Worm (Caenorhabditis elegans): ENCODE measurements around the gene efn-2.

efn-2 gene

ce11 chrIV:10545038-10545437 lies 31.1 kb upstream of the efn-2 start, which contains the start of gene T07G12.5:
TSS of gene T07G12.5 (minus strand) at chrIV:10545138.
- TF ChIP-seq fkh-2 (tag; optimal IDR thresholded peaks at IDR 0.05) (no peak), elt-2 (tag; optimal IDR thresholded peaks at IDR 0.05) (peak; percentile 40)

ce11 chrIV:10546589-10547136 lies 29.5 kb upstream of the efn-2 start, which contains the start of gene zim-1:
TSS of gene zim-1 (plus strand) at chrIV:10547086.
- TF ChIP-seq ceh-82 (tag; optimal IDR thresholded peaks at IDR 0.05) (no peak), zag-1 (tag; optimal IDR thresholded peaks at IDR 0.05) (no peak), aly-2 (tag; optimal IDR thresholded peaks at IDR 0.05) (no peak), unc-39 (tag; optimal IDR thresholded peaks at IDR 0.05) (no peak), unc-62 (GFP tag; optimal IDR thresholded peaks at IDR 0.05) (no peak), fkh-10 (GFP tag; optimal IDR thresholded peaks at IDR 0.05) (no peak), nhr-28 (tag; optimal IDR thresholded peaks at IDR 0.05) (no peak), ztf-11 (tag; optimal IDR thresholded peaks at IDR 0.05) (no peak), nhr-77 (tag; optimal IDR thresholded peaks at IDR 0.05) (no peak), pqm-1 (tag; optimal IDR thresholded peaks at IDR 0.05) (no peak), lin-39 (tag; optimal IDR thresholded peaks at IDR 0.05) (no peak), ztf-4 (tag; optimal IDR thresholded peaks at IDR 0.05) (no peak), nfya-1 (tag; optimal IDR thresholded peaks at IDR 0.05; ENCODE audit: insufficient read depth) (no peak)

DNA sequence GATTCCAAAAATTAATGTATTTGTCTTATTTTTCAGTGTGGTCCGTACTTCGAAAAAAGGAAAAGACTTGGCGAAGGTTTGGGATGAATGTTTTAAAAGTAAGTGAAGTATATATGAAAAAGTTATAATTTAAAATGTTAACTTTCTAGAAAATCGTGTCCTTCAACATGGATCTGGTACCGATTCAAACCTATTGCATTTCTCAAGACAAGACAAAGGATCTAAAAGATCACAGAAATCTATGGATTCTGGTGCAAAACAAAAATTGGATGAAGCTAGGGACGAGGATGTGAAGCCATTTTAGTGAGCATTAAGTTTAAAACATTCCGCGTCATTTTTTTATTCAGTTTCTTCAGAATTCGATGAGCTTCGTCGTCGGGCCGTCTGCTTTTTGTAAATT lies 21.2 kb upstream of the efn-2 start, which contains the start of gene zim-2:
Gene zim-2, plus strand, starts transcription at position 301 of the 400 bp plus-strand sequence.
- no peak for TF ChIP-seq fos-1 (tag; optimal IDR thresholded peaks at IDR 0.05)
- TF ChIP-seq tbx-2 (tag; optimal IDR thresholded peaks at IDR 0.05): no peak
- no peak for TF ChIP-seq ztf-4 (tag; optimal IDR thresholded peaks at IDR 0.05)
- TF ChIP-seq pha-4 (tag; optimal IDR thresholded peaks at IDR 0.05): no peak
- TF ChIP-seq nhr-76 (tag; optimal IDR thresholded peaks at IDR 0.05): no peak
- no peak for TF ChIP-seq elt-3 (tag; optimal IDR thresholded peaks at IDR 0.05)
- no peak for TF ChIP-seq jun-1 (tag; optimal IDR thresholded peaks at IDR 0.05)
- TF ChIP-seq ZK546.5 (tag; optimal IDR thresholded peaks at IDR 0.05): no peak
- no peak for TF ChIP-seq elt-1 (tag; optimal IDR thresholded peaks at IDR 0.05)
- TF ChIP-seq ceh-82 (tag; optimal IDR thresholded peaks at IDR 0.05): no peak
- no peak for TF ChIP-seq sea-2 (GFP tag; optimal IDR thresholded peaks at IDR 0.05)
- TF ChIP-seq aly-2 (tag; optimal IDR thresholded peaks at IDR 0.05): no peak
- TF ChIP-seq nhr-43 (tag; optimal IDR thresholded peaks at IDR 0.05; ENCODE audit: poor library complexity, severe bottlenecking): no peak
- TF ChIP-seq nhr-28 (tag; optimal IDR thresholded peaks at IDR 0.05): no peak

DNA sequence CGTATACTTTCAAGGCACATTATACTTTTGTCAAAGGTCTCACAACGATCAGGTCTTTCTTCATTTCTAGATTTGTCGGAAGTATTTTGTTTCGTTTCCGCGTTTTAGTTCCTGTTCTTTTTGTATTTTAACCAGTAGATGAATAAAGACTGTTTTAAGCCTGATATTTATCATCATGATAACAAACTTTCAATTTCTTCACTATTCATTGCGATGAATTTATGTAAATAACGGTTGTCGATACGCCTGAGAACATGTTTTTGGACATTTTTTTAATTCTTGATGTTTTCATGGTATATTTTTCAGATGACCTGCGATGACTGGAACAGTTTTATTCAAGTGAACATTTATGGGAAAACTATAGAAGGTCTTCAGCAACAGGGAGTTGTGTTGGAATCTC lies 17.7 kb upstream of the efn-2 start, which contains the start of gene zim-3:
Gene zim-3, plus strand, starts transcription at position 301 of the 400 bp plus-strand sequence.
- no peak for TF ChIP-seq lin-15B (tag; optimal IDR thresholded peaks at IDR 0.05)
- TF ChIP-seq nhr-28 (tag; optimal IDR thresholded peaks at IDR 0.05): no peak
- no peak for TF ChIP-seq nhr-237 (tag; optimal IDR thresholded peaks at IDR 0.05)
- no peak for TF ChIP-seq aly-2 (tag; optimal IDR thresholded peaks at IDR 0.05)
- TF ChIP-seq nhr-67 (tag; optimal IDR thresholded peaks at IDR 0.05): no peak
- no peak for TF ChIP-seq nhr-43 (tag; optimal IDR thresholded peaks at IDR 0.05; ENCODE audit: poor library complexity, severe bottlenecking)
- TF ChIP-seq daf-12 (tag; optimal IDR thresholded peaks at IDR 0.05): no peak
- no peak for TF ChIP-seq elt-2 (tag; optimal IDR thresholded peaks at IDR 0.05)
- TF ChIP-seq hmg-11 (tag; optimal IDR thresholded peaks at IDR 0.05): no peak
- TF ChIP-seq mdl-1 (tag; optimal IDR thresholded peaks at IDR 0.05): no peak
- no peak for TF ChIP-seq mml-1 (tag; optimal IDR thresholded peaks at IDR 0.05)
- TF ChIP-seq ceh-82 (tag; optimal IDR thresholded peaks at IDR 0.05): no peak
- TF ChIP-seq R02D3.7 (tag; optimal IDR thresholded peaks at IDR 0.05): no peak
- TF ChIP-seq egl-27 (tag; optimal IDR thresholded peaks at IDR 0.05): no peak
- no peak for TF ChIP-seq eor-1 (tag; optimal IDR thresholded peaks at IDR 0.05)
- no peak for TF ChIP-seq nhr-76 (tag; optimal IDR thresholded peaks at IDR 0.05)
- no peak for TF ChIP-seq ceh-16 (tag; optimal IDR thresholded peaks at IDR 0.05)

Measured in whole organism, L3 larva.